Fruit fly (Drosophila melanogaster) Kc167 (cell line): ENCODE data around the gene Cow.

ENCODE experiments used
- Sin3A ChIP-seq: fragments of >200 bp; optimal IDR thresholded peaks from 2 replicates; lab custom pipeline; 2018; ENCODE audit warnings: missing external identifiers
- h ChIP-seq: fragments of >200 bp; optimal IDR thresholded peaks from 3 replicates; lab custom pipeline; 2018; ENCODE audit warnings: missing external identifiers
- insv ChIP-seq: fragments of >200 bp; optimal IDR thresholded peaks from 3 replicates; lab custom pipeline; 2018; ENCODE audit warnings: missing external identifiers
- psq ChIP-seq: fragments of >200 bp; optimal IDR thresholded peaks from 2 replicates; lab custom pipeline; 2017; ENCODE audit warnings: missing external identifiers
- ttk ChIP-seq: sonication (Bioruptor generic); optimal IDR thresholded peaks from 2 replicates; lab custom pipeline; 2017; ENCODE audit warnings: missing external identifiers

dm6 chr3R:23048690-23049118, 63.8 kb downstream of the Cow start:
- TF ChIP-seq insv (lab: Kevin White, UChicago) (no peak), h (lab: Kevin White, UChicago) (no peak), psq (lab: Kevin White, UChicago) (no peak), Sin3A (lab: Kevin White, UChicago) (no peak), ttk (lab: Kevin White, UChicago) (no peak)
